Fruit fly (Drosophila melanogaster): ENCODE measurements around the gene Cnx14D.

Gene Cnx14D

DNA sequence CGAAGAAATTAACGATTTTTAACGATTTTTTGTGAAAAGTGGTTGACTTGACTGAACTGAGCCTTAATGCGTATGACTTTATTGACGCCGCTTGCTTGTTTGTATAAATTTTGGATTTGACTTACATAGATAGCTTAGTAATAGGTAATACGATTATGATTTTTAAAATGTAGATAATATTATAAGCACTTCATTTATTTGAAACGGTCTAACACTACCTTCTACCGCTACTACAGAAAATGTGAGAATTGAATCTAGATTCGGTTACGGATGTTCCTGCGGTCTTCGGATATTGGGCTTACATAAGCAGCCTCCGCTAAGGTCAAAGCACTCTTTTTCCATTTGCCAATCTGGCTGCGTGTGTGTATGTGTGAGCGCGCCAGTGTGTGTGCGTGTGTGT lies at the start of gene Cnx14D:
Gene Cnx14D (minus strand): TSS at position 101 of the 400 bp plus-strand sequence.
- TF ChIP-seq rn (GFP tag; IDR thresholded peaks at IDR 0.05) (no peak), Ets98B (GFP tag; IDR thresholded peaks at IDR 0.05) (no peak), CG34367 (tag; optimal IDR thresholded peaks at IDR 0.05) (no peak), CG10348 (GFP tag; IDR thresholded peaks at IDR 0.05) (no peak), CG13204 (GFP tag; optimal IDR thresholded peaks at IDR 0.05) (no peak), gl (tag; optimal IDR thresholded peaks at IDR 0.05) (no peak), CG9948 (tag; optimal IDR thresholded peaks at IDR 0.05) (no peak), CG4496 (GFP tag; IDR thresholded peaks at IDR 0.05) (no peak), Snoo (tag; optimal IDR thresholded peaks at IDR 0.05) (no peak), CG8301 (tag; optimal IDR thresholded peaks at IDR 0.05) (no peak), CG8159 (tag; optimal IDR thresholded peaks at IDR 0.05) (no peak), CG17806 (tag; optimal IDR thresholded peaks at IDR 0.05) (no peak), EcR (GFP tag; optimal IDR thresholded peaks at IDR 0.05) (no peak), CG12605 (GFP tag; IDR thresholded peaks at IDR 0.05) (no peak), Pif1A (GFP tag; optimal IDR thresholded peaks at IDR 0.05) (no peak)

dm6 chrX:16574114-16574513 lies 48.9 kb upstream of the Cnx14D start:
- TF ChIP-seq Snoo (tag; optimal IDR thresholded peaks at IDR 0.05) (no peak), CG8159 (tag; optimal IDR thresholded peaks at IDR 0.05) (no peak), EcR (GFP tag; optimal IDR thresholded peaks at IDR 0.05) (no peak), rn (GFP tag; IDR thresholded peaks at IDR 0.05) (no peak), CG10348 (GFP tag; IDR thresholded peaks at IDR 0.05) (no peak), CG15710 (tag; optimal IDR thresholded peaks at IDR 0.05) (no peak), CG13204 (GFP tag; optimal IDR thresholded peaks at IDR 0.05) (no peak)

DNA sequence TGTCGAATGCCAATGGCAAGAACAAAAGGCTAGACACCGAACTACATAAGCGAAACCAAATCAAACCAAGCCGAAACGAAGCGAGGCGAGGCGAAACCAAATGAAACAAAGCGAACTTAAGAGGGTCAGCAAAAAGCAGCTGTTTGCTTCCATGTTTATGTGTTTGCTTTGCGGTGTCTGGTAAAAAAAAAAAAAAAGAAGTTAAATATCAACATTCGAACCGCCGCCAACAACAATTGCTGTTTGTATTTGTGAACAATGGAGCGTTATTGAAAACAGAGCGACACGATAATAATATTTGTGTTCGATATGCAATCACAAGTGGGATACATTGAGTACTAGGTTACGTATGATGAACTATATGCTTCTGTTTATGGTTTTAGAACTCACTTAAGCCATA lies 48.4 kb upstream of the Cnx14D start:
- peak; percentile 39 for TF ChIP-seq gl (tag; optimal IDR thresholded peaks at IDR 0.05)
- no peak for TF ChIP-seq CG4496 (GFP tag; IDR thresholded peaks at IDR 0.05)
- TF ChIP-seq CG17806 (tag; optimal IDR thresholded peaks at IDR 0.05), result no peak
- no peak for TF ChIP-seq CG14655 (GFP tag; optimal IDR thresholded peaks at IDR 0.05)
- peak; percentile 51 for TF ChIP-seq Pif1A (GFP tag; optimal IDR thresholded peaks at IDR 0.05)
- TF ChIP-seq CG34367 (tag; optimal IDR thresholded peaks at IDR 0.05), result peak; percentile 11
- peak; percentile 33 for TF ChIP-seq CG13204 (GFP tag; optimal IDR thresholded peaks at IDR 0.05)
- TF ChIP-seq Pif1B (GFP tag; optimal IDR thresholded peaks at IDR 0.05), result peak; percentile 7
- TF ChIP-seq Snoo (tag; optimal IDR thresholded peaks at IDR 0.05), result no peak
- TF ChIP-seq CG9948 (tag; optimal IDR thresholded peaks at IDR 0.05), result no peak
- no peak for TF ChIP-seq CG10348 (GFP tag; IDR thresholded peaks at IDR 0.05)
- TF ChIP-seq CG32121 (GFP tag; IDR thresholded peaks at IDR 0.05), result no peak
- TF ChIP-seq rn (GFP tag; IDR thresholded peaks at IDR 0.05), result no peak
- TF ChIP-seq CG15710 (tag; optimal IDR thresholded peaks at IDR 0.05), result no peak
- no peak for TF ChIP-seq CG12605 (GFP tag; IDR thresholded peaks at IDR 0.05)
- TF ChIP-seq CG8159 (tag; optimal IDR thresholded peaks at IDR 0.05), result peak; percentile 2
- no peak for TF ChIP-seq Ets98B (GFP tag; IDR thresholded peaks at IDR 0.05)
- TF ChIP-seq fd96Ca (GFP tag; IDR thresholded peaks at IDR 0.05), result 0 out of 3 replicates have a peak, but pooled peaks have one; percentile 32
- no peak for TF ChIP-seq CG8301 (tag; optimal IDR thresholded peaks at IDR 0.05)
- TF ChIP-seq EcR (GFP tag; optimal IDR thresholded peaks at IDR 0.05), result no peak
- TF ChIP-seq D1 (tag; optimal IDR thresholded peaks at IDR 0.05), result no peak

- TF ChIP-seq Snoo (tag; optimal IDR thresholded peaks at IDR 0.05) (no peak), CG4496 (GFP tag; IDR thresholded peaks at IDR 0.05) (peak; percentile 68; the same call in 2 of the 3 replicates), Ets98B (GFP tag; IDR thresholded peaks at IDR 0.05) (peak; percentile 42; the same call in 1 of the 2 replicates), CG32121 (GFP tag; IDR thresholded peaks at IDR 0.05) (peak; percentile 58)
Measured at dm6 chrX:16570572-16571224, 45.5 kb upstream of the Cnx14D start.

dm6 chrX:16565377-16565776 lies 40.2 kb upstream of the Cnx14D start:
- TF ChIP-seq EcR (GFP tag; optimal IDR thresholded peaks at IDR 0.05), result no peak
- TF ChIP-seq CG17806 (tag; optimal IDR thresholded peaks at IDR 0.05), result no peak

dm6 chrX:16562259-16562658 lies 37.0 kb upstream of the Cnx14D start:
- TF ChIP-seq Pif1B (GFP tag; optimal IDR thresholded peaks at IDR 0.05) (no peak), EcR (GFP tag; optimal IDR thresholded peaks at IDR 0.05) (peak; percentile 61)

Measured in whole organism, pupa.